Comparison of ENCODE assay signal across 3 fruit fly cellular contexts in the genomic region with DNA sequence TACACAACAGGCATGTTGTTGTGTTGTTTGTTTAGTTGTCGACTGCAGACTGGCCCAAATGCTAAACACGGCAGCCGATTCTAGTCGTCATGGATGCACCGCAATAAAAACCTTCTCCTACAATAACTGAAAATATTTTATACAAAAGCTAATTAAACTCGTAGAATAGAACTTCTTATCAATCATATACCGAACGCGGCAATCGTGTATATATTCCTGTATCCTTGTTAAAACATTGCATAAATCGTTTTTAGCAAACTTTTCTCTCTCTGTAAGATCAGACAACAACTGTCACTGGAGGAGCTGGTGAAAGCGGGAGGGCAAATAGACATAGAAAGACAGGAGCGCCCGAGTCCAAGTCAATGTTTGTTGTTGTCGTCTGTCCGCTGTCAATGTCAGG.
TF ChIP-seq lines count a peak whose summit lies in the region.

No protein-coding gene starts in this region.

- TF ChIP-seq CTCF in whole organism, embryonic (GFP tag; optimal IDR thresholded peaks at IDR 0.05; lab: Kevin White, UChicago): no peak

TF ChIP-seq in whole organism, embryonic, 481 proteins besides CTCF, POLR2A, EP300 and RAD21 (continues in another document):
- TF ChIP-seq kay (GFP tag; optimal IDR thresholded peaks at IDR 0.05; lab: Kevin White, UChicago): no peak
- TF ChIP-seq CG2678 (tag; optimal IDR thresholded peaks at IDR 0.05; lab: Kevin White, UChicago): peak; percentile 53
- peak; percentile 57 for TF ChIP-seq jumu (GFP tag; optimal IDR thresholded peaks at IDR 0.05; lab: Kevin White, UChicago)
- peak; percentile 54 for TF ChIP-seq CG9727 (GFP tag; optimal IDR thresholded peaks at IDR 0.05; lab: Kevin White, UChicago)
- peak; percentile 38 for TF ChIP-seq CG5245 (GFP tag; optimal IDR thresholded peaks at IDR 0.05; lab: Kevin White, UChicago)
- no peak for TF ChIP-seq CG17912 (GFP tag; optimal IDR thresholded peaks at IDR 0.05; lab: Kevin White, UChicago)
- TF ChIP-seq CG2120 (GFP tag; optimal IDR thresholded peaks at IDR 0.05; lab: Kevin White, UChicago): peak; percentile 16
- TF ChIP-seq abd-A (tag; optimal IDR thresholded peaks at IDR 0.05; lab: Kevin White, UChicago): no peak
- no peak for TF ChIP-seq CG30431 (GFP tag; optimal IDR thresholded peaks at IDR 0.05; lab: Kevin White, UChicago)
- peak; percentile 74 for TF ChIP-seq dmrt11E (tag; optimal IDR thresholded peaks at IDR 0.05; lab: Kevin White, UChicago)
- TF ChIP-seq CG12219 (GFP tag; optimal IDR thresholded peaks at IDR 0.05; lab: Kevin White, UChicago): peak; percentile 29
- peak; percentile 43 for TF ChIP-seq CG3838 (GFP tag; optimal IDR thresholded peaks at IDR 0.05; lab: Kevin White, UChicago)
- TF ChIP-seq pnt (GFP tag; optimal IDR thresholded peaks at IDR 0.05; lab: Kevin White, UChicago): peak; percentile 43
- peak; percentile 24 for TF ChIP-seq CG13424 (tag; optimal IDR thresholded peaks at IDR 0.05; lab: Kevin White, UChicago)
- TF ChIP-seq CG1529 (GFP tag; optimal IDR thresholded peaks at IDR 0.05; lab: Kevin White, UChicago): no peak
- no peak for TF ChIP-seq CG4328 (GFP tag; optimal IDR thresholded peaks at IDR 0.05; lab: Kevin White, UChicago)
- peak; percentile 30 to 38 for TF ChIP-seq Hr51 (GFP tag; optimal IDR thresholded peaks at IDR 0.05; lab: Kevin White, UChicago)
- TF ChIP-seq Doc2 (GFP tag; IDR thresholded peaks at IDR 0.05; lab: Robert Waterston, UW): no peak
- no peak for TF ChIP-seq ash1 (GFP tag; optimal IDR thresholded peaks at IDR 0.05; lab: Kevin White, UChicago)
- peak; percentile 23 for TF ChIP-seq CG16815 (GFP tag; optimal IDR thresholded peaks at IDR 0.05; lab: Kevin White, UChicago)
- TF ChIP-seq Meics (GFP tag; optimal IDR thresholded peaks at IDR 0.05; lab: Kevin White, UChicago): no peak
- TF ChIP-seq Six4 (GFP tag; optimal IDR thresholded peaks at IDR 0.05; lab: Kevin White, UChicago): peak; percentile 33
- TF ChIP-seq CG31388 (GFP tag; optimal IDR thresholded peaks at IDR 0.05; lab: Kevin White, UChicago): no peak
- TF ChIP-seq chif (GFP tag; optimal IDR thresholded peaks at IDR 0.05; lab: Kevin White, UChicago): peak; percentile 60 to 64
- TF ChIP-seq CG30403 (GFP tag; optimal IDR thresholded peaks at IDR 0.05; lab: Kevin White, UChicago): peak; percentile 34
- TF ChIP-seq Usf (GFP tag; optimal IDR thresholded peaks at IDR 0.05; lab: Kevin White, UChicago): no peak
- TF ChIP-seq CG2202 (tag; optimal IDR thresholded peaks at IDR 0.05; lab: Kevin White, UChicago): peak; percentile 35
- TF ChIP-seq lmd (GFP tag; IDR thresholded peaks at IDR 0.05; lab: Robert Waterston, UW): peak; percentile 8; the same call in 1 of the 2 replicates
- peak; percentile 50 for TF ChIP-seq CG8388 (GFP tag; optimal IDR thresholded peaks at IDR 0.05; lab: Kevin White, UChicago)

TF ChIP-seq in whole organism, prepupa, 60 proteins besides CTCF, POLR2A, EP300 and RAD21 (continues in another document):
- peak; percentile 49 for TF ChIP-seq Eip75B (GFP tag; optimal IDR thresholded peaks at IDR 0.05; lab: Kevin White, UChicago)
- peak in 1 of 2 experiments; percentile 55 for TF ChIP-seq salr (GFP tag; optimal IDR thresholded peaks at IDR 0.05; lab: Kevin White, UChicago)
- TF ChIP-seq CG1621 (tag; optimal IDR thresholded peaks at IDR 0.05; lab: Kevin White, UChicago): peak; percentile 15
- peak; percentile 91 for TF ChIP-seq Eip78C (GFP tag; lab: Kevin White, UChicago)
- TF ChIP-seq Lpt (GFP tag; optimal IDR thresholded peaks at IDR 0.05; lab: Kevin White, UChicago): peak; percentile 50
- no peak for TF ChIP-seq Hr39 (GFP tag; optimal IDR thresholded peaks at IDR 0.05; lab: Kevin White, UChicago)
- peak; percentile 24 for TF ChIP-seq CG3032 (tag; optimal IDR thresholded peaks at IDR 0.05; lab: Kevin White, UChicago)
- peak; percentile 61 for TF ChIP-seq Sox14 (GFP tag; optimal IDR thresholded peaks at IDR 0.05; lab: Kevin White, UChicago)
- TF ChIP-seq CG8119 (GFP tag; IDR thresholded peaks at IDR 0.05; lab: Robert Waterston, UW): peak; percentile 73; the same call in 2 of the 3 replicates
- TF ChIP-seq CG11762 (GFP tag; optimal IDR thresholded peaks at IDR 0.05; lab: Kevin White, UChicago; ENCODE audit: insufficient read depth): peak; percentile 3
- no peak for TF ChIP-seq CG8632 (GFP tag; optimal IDR thresholded peaks at IDR 0.05; lab: Kevin White, UChicago)
- no peak for TF ChIP-seq ss (GFP tag; optimal IDR thresholded peaks at IDR 0.05; lab: Kevin White, UChicago)
- TF ChIP-seq dsx (GFP tag; optimal IDR thresholded peaks at IDR 0.05; lab: Kevin White, UChicago; ENCODE audit: poor library complexity, severe bottlenecking): no peak
- TF ChIP-seq OdsH (GFP tag; optimal IDR thresholded peaks at IDR 0.05; lab: Kevin White, UChicago): peak; percentile 52
- no peak for TF ChIP-seq fd85E (GFP tag; optimal IDR thresholded peaks at IDR 0.05; lab: Kevin White, UChicago)
- no peak for TF ChIP-seq CG6808 (GFP tag; optimal IDR thresholded peaks at IDR 0.05; lab: Kevin White, UChicago)
- TF ChIP-seq spab (GFP tag; optimal IDR thresholded peaks at IDR 0.05; lab: Kevin White, UChicago): peak; percentile 13
- peak; percentile 11 for TF ChIP-seq svp (GFP tag; lab: Kevin White, UChicago)
- peak; percentile 57 for TF ChIP-seq net (GFP tag; optimal IDR thresholded peaks at IDR 0.05; lab: Kevin White, UChicago)
- peak; percentile 34; the same call in 1 of the 2 replicates for TF ChIP-seq Gug (GFP tag; IDR thresholded peaks at IDR 0.05; lab: Robert Waterston, UW)
- no peak for TF ChIP-seq CG34406 (GFP tag; optimal IDR thresholded peaks at IDR 0.05; lab: Kevin White, UChicago)
- peak; percentile 68; the same call in 2 of the 3 replicates for TF ChIP-seq CG6163 (GFP tag; IDR thresholded peaks at IDR 0.05; lab: Robert Waterston, UW)
- TF ChIP-seq CG31627 (GFP tag; optimal IDR thresholded peaks at IDR 0.05; lab: Kevin White, UChicago): peak; percentile 9
- TF ChIP-seq CG9139 (GFP tag; optimal IDR thresholded peaks at IDR 0.05; lab: Kevin White, UChicago): no peak
- no peak for TF ChIP-seq CG11902 (GFP tag; optimal IDR thresholded peaks at IDR 0.05; lab: Kevin White, UChicago)
- TF ChIP-seq vri (GFP tag; optimal IDR thresholded peaks at IDR 0.05; lab: Kevin White, UChicago): no peak
- TF ChIP-seq CG10631 (GFP tag; optimal IDR thresholded peaks at IDR 0.05; lab: Kevin White, UChicago): peak; percentile 54
- TF ChIP-seq pdm3 (GFP tag; optimal IDR thresholded peaks at IDR 0.05; lab: Kevin White, UChicago): peak; percentile 54
- TF ChIP-seq Met (GFP tag; optimal IDR thresholded peaks at IDR 0.05; lab: Kevin White, UChicago): peak; percentile 2
- TF ChIP-seq Eip93F (GFP tag; optimal IDR thresholded peaks at IDR 0.05; lab: Kevin White, UChicago): no peak

TF ChIP-seq in whole organism, pupa, 21 proteins besides CTCF, POLR2A, EP300 and RAD21:
- no peak for TF ChIP-seq rn (GFP tag; IDR thresholded peaks at IDR 0.05; lab: Robert Waterston, UW)
- TF ChIP-seq CG8301 (tag; optimal IDR thresholded peaks at IDR 0.05; lab: Kevin White, UChicago): peak; percentile 86
- peak; percentile 58; the same call in 1 of the 2 replicates for TF ChIP-seq CG12605 (GFP tag; IDR thresholded peaks at IDR 0.05; lab: Robert Waterston, UW)
- TF ChIP-seq CG10348 (GFP tag; IDR thresholded peaks at IDR 0.05; lab: Robert Waterston, UW): no peak
- no peak for TF ChIP-seq Snoo (tag; optimal IDR thresholded peaks at IDR 0.05; lab: Kevin White, UChicago)
- TF ChIP-seq CG32121 (GFP tag; IDR thresholded peaks at IDR 0.05; lab: Robert Waterston, UW): peak; percentile 26; the same call in 1 of the 2 replicates
- peak; percentile 62 for TF ChIP-seq Pif1B (GFP tag; optimal IDR thresholded peaks at IDR 0.05; lab: Kevin White, UChicago)
- TF ChIP-seq EcR (GFP tag; optimal IDR thresholded peaks at IDR 0.05; lab: Kevin White, UChicago): no peak
- TF ChIP-seq CG17806 (tag; optimal IDR thresholded peaks at IDR 0.05; lab: Kevin White, UChicago): peak; percentile 31
- peak; percentile 16 for TF ChIP-seq CG15710 (tag; optimal IDR thresholded peaks at IDR 0.05; lab: Kevin White, UChicago)
- no peak for TF ChIP-seq D1 (tag; optimal IDR thresholded peaks at IDR 0.05; lab: Kevin White, UChicago)
- peak; percentile 71; the same call in 2 of the 3 replicates for TF ChIP-seq CG4496 (GFP tag; IDR thresholded peaks at IDR 0.05; lab: Robert Waterston, UW)
- TF ChIP-seq CG9948 (tag; optimal IDR thresholded peaks at IDR 0.05; lab: Kevin White, UChicago): peak; percentile 51
- no peak for TF ChIP-seq CG13204 (GFP tag; optimal IDR thresholded peaks at IDR 0.05; lab: Kevin White, UChicago)
- peak; percentile 24 for TF ChIP-seq CG8159 (tag; optimal IDR thresholded peaks at IDR 0.05; lab: Kevin White, UChicago)
- TF ChIP-seq gl (tag; optimal IDR thresholded peaks at IDR 0.05; lab: Kevin White, UChicago): no peak
- TF ChIP-seq Pif1A (GFP tag; optimal IDR thresholded peaks at IDR 0.05; lab: Kevin White, UChicago): peak; percentile 72
- peak; percentile 89 for TF ChIP-seq CG14655 (GFP tag; optimal IDR thresholded peaks at IDR 0.05; lab: Kevin White, UChicago)
- peak; percentile 63; the same call in 2 of the 3 replicates for TF ChIP-seq fd96Ca (GFP tag; IDR thresholded peaks at IDR 0.05; lab: Robert Waterston, UW)
- TF ChIP-seq CG34367 (tag; optimal IDR thresholded peaks at IDR 0.05; lab: Kevin White, UChicago): peak; percentile 19
- TF ChIP-seq Ets98B (GFP tag; IDR thresholded peaks at IDR 0.05; lab: Robert Waterston, UW): peak; percentile 70
TF ChIP-seq in whole organism, pupa: peak in this region for 14.
